Worm (Caenorhabditis elegans) whole organism, young adult: Measurements from ENCODE around the gene ZK637.14.

Source experiments
- B0019.2 ChIP-seq: fragments of 200-800 bp; sonication (Bioruptor generic); conservative IDR thresholded peaks from 2 replicates; pipeline ENCODE4 v1.3.6; 2022; ENCODE audit warnings: missing genetic modification reagents, missing genetic modification characterization, missing compliant biosample characterization
- B0035.1 ChIP-seq: sonication (generic microtip); optimal IDR thresholded peaks from 2 replicates; lab custom pipeline; 2016; ENCODE audit warnings: missing genetic modification characterization, mild to moderate bottlenecking, missing compliant biosample characterization, missing genotype, missing genetic modification reagents
- B0261.1 ChIP-seq: sonication (generic microtip); optimal IDR thresholded peaks from 2 replicates; lab custom pipeline; 2016; ENCODE audit warnings: mild to moderate bottlenecking, missing genetic modification characterization, moderate library complexity, missing compliant biosample characterization
- B0336.3 ChIP-seq: fragments of 200-800 bp; sonication (Bioruptor generic); IDR thresholded peaks from 2 replicates; pipeline ENCODE4 v1.3.6; 2022; ENCODE audit warnings: missing genetic modification characterization, missing compliant biosample characterization
- D2030.7 ChIP-seq: fragments of 200-800 bp; sonication (Bioruptor generic); IDR thresholded peaks from 2 replicates; pipeline ENCODE4 v1.3.6; 2022; ENCODE audit warnings: missing genetic modification reagents, missing genetic modification characterization, missing compliant biosample characterization
- F37B4.10 ChIP-seq: fragments of 200-800 bp; sonication (Bioruptor generic); IDR thresholded peaks from 2 replicates; pipeline ENCODE4 v1.3.6; 2022; ENCODE audit warnings: missing genetic modification characterization, missing compliant biosample characterization
- K12H6.12 ChIP-seq: fragments of 200-800 bp; sonication (Bioruptor generic); optimal IDR thresholded peaks from 2 replicates; lab custom pipeline; 2018; ENCODE audit warnings: mild to moderate bottlenecking, missing genetic modification characterization, missing compliant biosample characterization
- Y53G8AR.9 ChIP-seq: fragments of 200-800 bp; sonication (Bioruptor generic); conservative IDR thresholded peaks from 2 replicates; pipeline ENCODE4 v1.3.6; 2022; ENCODE audit warnings: missing genetic modification reagents, missing genetic modification characterization, missing compliant biosample characterization
- Y56A3A.18 ChIP-seq: fragments of 200-800 bp; sonication (Bioruptor generic); IDR thresholded peaks from 2 replicates; pipeline ENCODE4 v1.3.6; 2022; ENCODE audit warnings: missing genetic modification reagents, missing genetic modification characterization, missing compliant biosample characterization
- Y67H2A.10 ChIP-seq: fragments of 200-800 bp; sonication (Bioruptor generic); conservative IDR thresholded peaks from 2 replicates; pipeline ENCODE4 v1.3.6; 2022; ENCODE audit warnings: missing genetic modification reagents, missing genetic modification characterization, missing compliant biosample characterization
- Y95B8A.8 ChIP-seq: fragments of 200-800 bp; sonication (Bioruptor generic); IDR thresholded peaks from 2 replicates; pipeline ENCODE4 v1.3.6; 2022; ENCODE audit warnings: missing genetic modification reagents, missing genetic modification characterization, missing compliant biosample characterization
- aptf-2 ChIP-seq: fragments of 200-800 bp; sonication (Bioruptor generic); conservative IDR thresholded peaks from 2 replicates; pipeline ENCODE4 v1.3.6; 2022; ENCODE audit warnings: missing genetic modification reagents, missing genetic modification characterization, missing compliant biosample characterization
- aptf-3 ChIP-seq: fragments of 200-800 bp; sonication (Bioruptor generic); IDR thresholded peaks from 2 replicates; pipeline ENCODE4 v1.3.6; 2022; ENCODE audit warnings: missing genetic modification characterization, missing compliant biosample characterization
- attf-5 ChIP-seq: fragments of 200-800 bp; sonication (Bioruptor generic); optimal IDR thresholded peaks from 2 replicates; lab custom pipeline; 2018; ENCODE audit warnings: mild to moderate bottlenecking, missing genetic modification characterization, missing compliant biosample characterization
- attf-6 ChIP-seq: fragments of 200-800 bp; sonication (Bioruptor generic); IDR thresholded peaks from 2 replicates; pipeline ENCODE4 v1.3.6; 2022; ENCODE audit warnings: missing genetic modification reagents, missing genetic modification characterization, missing compliant biosample characterization
- cebp-1 ChIP-seq, 2 experiments: fragments of 200-800 bp in 1 of 2; sonication (Bioruptor generic) in 1 of 2; sonication (generic microtip) in 1 of 2; IDR thresholded peaks in 1 of 2; optimal IDR thresholded peaks in 1 of 2; 2 replicates each; pipeline versions ENCODE4 v1.3.6 to Lab custom; 2017 to 2022; ENCODE audit warnings: missing compliant biosample characterization in 2 of 2, missing genetic modification characterization in 2 of 2, mild to moderate bottlenecking in 1 of 2, missing genetic modification reagents in 1 of 2, moderate library complexity in 1 of 2
- chd-7 ChIP-seq: sonication (generic microtip); optimal IDR thresholded peaks from 2 replicates; lab custom pipeline; 2016; ENCODE audit warnings: mild to moderate bottlenecking, missing genetic modification characterization, moderate library complexity, missing compliant biosample characterization
- die-1 ChIP-seq: sonication (generic microtip); optimal IDR thresholded peaks from 2 replicates; lab custom pipeline; 2016; ENCODE audit warnings: missing genotype, mild to moderate bottlenecking, missing genetic modification characterization, missing compliant biosample characterization
- dpl-1 ChIP-seq: fragments of 150-350 bp; optimal IDR thresholded peaks from 2 replicates; lab custom pipeline; 2014; ENCODE audit warnings: missing biosample characterization, missing genetic modification reagents, missing genetic modification characterization
- efl-1 ChIP-seq: fragments of 150-350 bp; optimal IDR thresholded peaks from 2 replicates; lab custom pipeline; 2014; ENCODE audit warnings: missing biosample characterization, missing genetic modification reagents, missing genetic modification characterization
- egrh-3 ChIP-seq: fragments of 200-800 bp; sonication (Bioruptor generic); IDR thresholded peaks from 2 replicates; pipeline ENCODE4 v1.3.6; 2022; ENCODE audit warnings: missing genetic modification reagents, missing genetic modification characterization, missing compliant biosample characterization
- hmg-1.2 ChIP-seq: fragments of 200-800 bp; sonication (Bioruptor generic); IDR thresholded peaks from 2 replicates; pipeline ENCODE4 v1.3.6; 2022; ENCODE audit warnings: missing genetic modification reagents, missing genetic modification characterization, missing compliant biosample characterization
- lag-1 ChIP-seq: fragments of 200-800 bp; sonication (Bioruptor generic); IDR thresholded peaks from 2 replicates; pipeline ENCODE4 v1.3.6; 2022; ENCODE audit warnings: missing genetic modification reagents, missing genetic modification characterization, missing compliant biosample characterization
- let-607 ChIP-seq, 2 experiments: fragments of 200-800 bp in 1 of 2; sonication (Bioruptor generic) in 1 of 2; sonication (generic microtip) in 1 of 2; optimal IDR thresholded peaks; 2 replicates each; lab custom pipeline; 2016 to 2018; ENCODE audit warnings: mild to moderate bottlenecking in 2 of 2, missing compliant biosample characterization in 2 of 2, missing genetic modification characterization in 2 of 2, moderate library complexity in 2 of 2, missing genotype in 1 of 2
- madf-10 ChIP-seq: sonication (generic microtip); optimal IDR thresholded peaks from 2 replicates; lab custom pipeline; 2016; ENCODE audit warnings: mild to moderate bottlenecking, missing genetic modification characterization, missing compliant biosample characterization
- mcd-1 ChIP-seq: fragments of 200-800 bp; sonication (Bioruptor generic); IDR thresholded peaks from 2 replicates; pipeline ENCODE4 v1.3.6; 2022; ENCODE audit warnings: missing genetic modification reagents, missing genetic modification characterization, missing compliant biosample characterization
- mxl-1 ChIP-seq: sonication (generic microtip); optimal IDR thresholded peaks from 2 replicates; lab custom pipeline; 2016; ENCODE audit warnings: missing genetic modification characterization, missing compliant biosample characterization
- nfya-1 ChIP-seq: sonication (generic microtip); optimal IDR thresholded peaks from 2 replicates; lab custom pipeline; 2017; ENCODE audit warnings: antibody characterized with exemption, missing compliant biosample characterization, missing genetic modification characterization, borderline replicate concordance; ENCODE audit not compliant: insufficient read depth
- nhr-179 ChIP-seq: sonication (generic microtip); optimal IDR thresholded peaks from 2 replicates; lab custom pipeline; 2016; ENCODE audit warnings: mild to moderate bottlenecking, missing genetic modification characterization, missing compliant biosample characterization
- nhr-80 ChIP-seq: sonication (generic microtip); optimal IDR thresholded peaks from 2 replicates; lab custom pipeline; 2016; ENCODE audit warnings: missing genetic modification characterization, missing compliant biosample characterization
- rcor-1 ChIP-seq: fragments of 200-800 bp; sonication (Bioruptor generic); IDR thresholded peaks from 2 replicates; pipeline ENCODE4 v1.3.6; 2022; ENCODE audit warnings: missing genetic modification reagents, missing genetic modification characterization, missing compliant biosample characterization
- sdz-38 ChIP-seq: sonication (generic microtip); optimal IDR thresholded peaks from 2 replicates; lab custom pipeline; 2016; ENCODE audit warnings: missing genotype, missing genetic modification characterization, missing compliant biosample characterization
- snpc-1.1 ChIP-seq: sonication (generic microtip); optimal IDR thresholded peaks from 2 replicates; lab custom pipeline; 2017; ENCODE audit warnings: missing genetic modification characterization, mild to moderate bottlenecking, missing compliant biosample characterization, antibody characterized with exemption, moderate library complexity, missing genotype, missing genetic modification reagents; ENCODE audit not compliant: insufficient read depth
- snpc-1.3 ChIP-seq: sonication (generic microtip); optimal IDR thresholded peaks from 2 replicates; lab custom pipeline; 2017; ENCODE audit warnings: missing genetic modification characterization, mild to moderate bottlenecking, missing compliant biosample characterization, antibody characterized with exemption, moderate library complexity, missing genotype, missing genetic modification reagents; ENCODE audit not compliant: insufficient read depth
- snpc-4 ChIP-seq, 5 experiments: fragments of 150-350 bp in 1 of 5; sonication (generic microtip) in 4 of 5; optimal IDR thresholded peaks; 2 replicates each; lab custom pipeline; 2014 to 2018; ENCODE audit warnings: missing genetic modification characterization in 5 of 5, missing biosample characterization in 3 of 5, antibody characterized with exemption in 2 of 5, mild to moderate bottlenecking in 2 of 5, missing compliant biosample characterization in 2 of 5, missing genotype in 2 of 5, moderate library complexity in 2 of 5, missing genetic modification reagents in 1 of 5
- tbp1 ChIP-seq: fragments of 200-800 bp; sonication (Bioruptor generic); optimal IDR thresholded peaks from 2 replicates; lab custom pipeline; 2018; ENCODE audit warnings: mild to moderate bottlenecking, missing genetic modification characterization, missing compliant biosample characterization
- tbx-9 ChIP-seq: sonication (generic microtip); optimal IDR thresholded peaks from 2 replicates; lab custom pipeline; 2016; ENCODE audit warnings: borderline replicate concordance, missing genetic modification characterization, inconsistent platforms, missing compliant biosample characterization
- zim-3 ChIP-seq: sonication (generic microtip); optimal IDR thresholded peaks from 2 replicates; lab custom pipeline; 2017; ENCODE audit warnings: mild to moderate bottlenecking, missing genetic modification characterization, moderate library complexity, missing compliant biosample characterization
- ztf-18 ChIP-seq: sonication (generic microtip); optimal IDR thresholded peaks from 2 replicates; lab custom pipeline; 2016; ENCODE audit warnings: missing genotype, mild to moderate bottlenecking, missing genetic modification characterization, missing compliant biosample characterization
- ztf-22 ChIP-seq: fragments of 200-800 bp; sonication (Bioruptor generic); optimal IDR thresholded peaks from 2 replicates; lab custom pipeline; 2018; ENCODE audit warnings: mild to moderate bottlenecking, missing genetic modification characterization, moderate library complexity, missing compliant biosample characterization
- ztf-6 ChIP-seq: fragments of 200-800 bp; sonication (Bioruptor generic); IDR thresholded peaks from 2 replicates; pipeline ENCODE4 v1.3.6; 2022; ENCODE audit warnings: missing genetic modification reagents, missing genetic modification characterization, missing compliant biosample characterization

ZK637.14 gene

DNA sequence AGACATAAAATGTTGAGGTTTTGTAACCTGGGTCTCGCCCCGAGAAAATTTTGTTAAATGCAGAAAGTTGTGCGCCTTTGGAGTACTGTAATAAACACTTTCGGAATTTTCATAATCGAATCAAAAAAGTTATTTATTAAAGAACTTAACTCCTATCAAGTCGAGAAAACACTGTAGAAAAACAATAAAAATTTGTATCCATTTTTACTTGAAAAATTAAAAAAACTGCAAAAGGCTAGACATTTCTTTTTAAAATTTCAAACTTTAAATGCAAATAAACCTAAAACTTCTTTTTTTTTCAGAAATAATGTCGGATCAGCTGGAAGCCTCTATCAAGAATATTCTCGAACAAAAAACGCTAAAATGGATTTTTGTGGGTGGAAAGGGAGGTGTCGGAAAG is 5.8 kb upstream of the ZK637.14 start, which contains the start of gene asna-1:
Gene asna-1 (plus strand): TSS at position 301 of the 400 bp plus-strand sequence.
- TF ChIP-seq snpc-4 (GFP tag; optimal IDR thresholded peaks at IDR 0.05; lab: Kevin White, UChicago) (no peak), snpc-4 (tag; optimal IDR thresholded peaks at IDR 0.05; lab: Kevin White, UChicago) (no peak), Y95B8A.8 (GFP tag; lab: Robert Waterston, UW) (no peak), B0035.1 (tag; lab: Kevin White, UChicago) (no peak), aptf-2 (no peak), tbx-9 (tag; lab: Kevin White, UChicago) (no peak), madf-10 (tag; lab: Kevin White, UChicago) (no peak), snpc-1.1 (no peak)

DNA sequence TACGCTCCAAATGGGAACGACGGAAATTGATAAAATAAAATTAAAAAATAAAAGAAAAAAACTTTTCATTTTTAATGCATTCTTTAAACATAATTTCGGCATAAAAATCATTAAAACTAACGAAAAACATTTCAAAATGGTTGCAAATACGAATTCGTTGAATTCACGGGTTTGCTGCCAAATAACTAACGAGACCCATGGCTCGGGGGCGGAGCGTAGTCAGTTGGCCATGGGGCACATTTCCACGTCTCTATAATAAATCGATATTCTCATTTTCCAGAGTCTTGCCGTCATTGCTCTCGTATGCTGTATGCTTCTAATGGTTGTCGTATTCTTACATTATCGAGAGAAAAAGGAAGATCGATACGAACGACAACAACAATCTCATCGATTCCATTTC is 4.5 kb upstream of the ZK637.14 start, which contains the start of gene ZK637.4:
Gene ZK637.4 (plus strand): TSS at position 301 of the 400 bp plus-strand sequence.
- TF ChIP-seq die-1 (tag; lab: Kevin White, UChicago) = no peak
- TF ChIP-seq cebp-1 (GFP tag; IDR thresholded peaks at IDR 0.05; lab: Robert Waterston, UW) = no peak
- TF ChIP-seq cebp-1 (tag; optimal IDR thresholded peaks at IDR 0.05; lab: Kevin White, UChicago) = no peak
- TF ChIP-seq Y67H2A.10 (GFP tag; lab: Robert Waterston, UW) = no peak

DNA sequence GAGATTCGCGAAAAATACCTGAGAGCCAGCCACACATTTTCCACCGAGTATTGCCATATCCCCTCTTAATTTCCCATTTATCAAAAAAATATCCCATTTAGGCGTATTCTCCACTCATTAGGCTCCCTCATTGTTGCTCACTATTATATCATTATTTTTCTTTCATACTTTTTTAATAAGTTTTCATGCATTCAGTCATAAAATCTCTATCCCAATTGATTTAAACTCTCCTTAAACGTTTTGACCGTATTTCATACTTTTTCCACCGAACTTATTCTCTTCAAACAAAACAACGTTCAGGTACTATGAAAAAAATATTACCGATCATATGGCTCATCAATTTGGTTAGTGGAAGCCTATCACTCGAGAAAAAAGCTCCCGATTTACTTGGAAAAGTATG is 975 bp upstream of the ZK637.14 start, which contains the start of gene lnkn-1:
Gene lnkn-1 (plus strand): TSS at position 301 of the 400 bp plus-strand sequence.
- TF ChIP-seq ztf-6 (GFP tag; lab: Robert Waterston, UW) (no peak), nfya-1 (no peak), F37B4.10 (GFP tag; lab: Robert Waterston, UW) (no peak), nhr-80 (tag; lab: Kevin White, UChicago) (no peak), efl-1 (GFP tag; lab: Kevin White, UChicago) (no peak), D2030.7 (GFP tag; lab: Robert Waterston, UW) (no peak), attf-6 (GFP tag; lab: Robert Waterston, UW) (no peak), Y53G8AR.9 (GFP tag; lab: Robert Waterston, UW) (no peak), Y56A3A.18 (GFP tag; lab: Robert Waterston, UW) (no peak), snpc-1.3 (tag; lab: Kevin White, UChicago) (no peak), sdz-38 (no peak), attf-5 (GFP tag; lab: Kevin White, UChicago) (no peak)
- TF ChIP-seq, all 124 proteins: peak for 0

DNA sequence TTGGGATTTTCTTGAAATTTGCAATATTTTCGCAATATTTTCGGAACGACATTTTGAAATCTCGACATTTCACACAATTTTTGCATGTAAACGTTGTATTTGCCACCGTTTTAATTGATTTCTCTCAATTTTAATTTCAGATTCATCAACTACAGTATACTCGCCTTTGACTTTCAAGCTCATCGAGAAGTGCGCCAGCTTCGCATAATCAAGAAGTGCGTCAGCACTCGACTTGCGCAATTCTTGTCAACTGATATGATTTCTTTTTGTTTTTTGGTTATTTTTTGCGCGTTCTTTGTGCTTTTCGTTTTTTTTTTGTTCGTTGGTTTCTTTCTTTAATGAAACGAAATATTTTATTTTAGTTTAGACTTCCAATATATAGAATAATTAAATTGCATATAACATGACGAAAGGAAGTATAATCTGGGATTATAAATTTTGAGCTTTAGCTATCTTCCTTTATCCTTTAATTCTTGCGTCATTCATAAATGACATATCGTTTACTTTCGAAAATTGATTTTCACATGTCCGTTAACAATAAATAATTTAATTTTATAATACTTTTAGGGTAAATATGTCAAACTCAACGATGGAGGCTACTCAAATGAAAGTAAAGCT is 1.7 kb downstream of the ZK637.14 start, which contains the start of gene famh-136:
Gene famh-136 (plus strand): TSS at position 568 of the 618 bp plus-strand sequence.
- peak; percentile 62 for TF ChIP-seq dpl-1
- TF ChIP-seq Y67H2A.10 (GFP tag; lab: Robert Waterston, UW) = 0 out of 2 replicates have a peak, but pooled peaks have one; percentile 20
- TF ChIP-seq chd-7 (tag; lab: Kevin White, UChicago) = no peak
- TF ChIP-seq B0261.1 (tag; lab: Kevin White, UChicago) = no peak
- no peak for TF ChIP-seq mxl-1 (tag; lab: Kevin White, UChicago)
- no peak for TF ChIP-seq lag-1 (GFP tag; lab: Robert Waterston, UW)
- TF ChIP-seq let-607 (tag; optimal IDR thresholded peaks at IDR 0.05; lab: Kevin White, UChicago) = peak; percentile 39 to 76
- TF ChIP-seq zim-3 = no peak
- peak; percentile 48; the same call in 1 of the 2 replicates for TF ChIP-seq B0019.2 (GFP tag; lab: Robert Waterston, UW)
- TF ChIP-seq ztf-18 (tag; lab: Kevin White, UChicago) = peak; percentile 99
- TF ChIP-seq snpc-1.1 = peak; percentile 51
- no peak for TF ChIP-seq nhr-179 (tag; lab: Kevin White, UChicago)
- TF ChIP-seq ztf-22 = no peak
- no peak for TF ChIP-seq tbx-9 (tag; lab: Kevin White, UChicago)
- peak; percentile 57 for TF ChIP-seq hmg-1.2
- peak; percentile 72 for TF ChIP-seq rcor-1
- peak; percentile 66 for TF ChIP-seq tbp1 (GFP tag; lab: Kevin White, UChicago)
- peak; percentile 82 for TF ChIP-seq B0336.3 (GFP tag; lab: Robert Waterston, UW)
- no peak for TF ChIP-seq aptf-3 (GFP tag; lab: Robert Waterston, UW)
- peak; percentile 86 for TF ChIP-seq mcd-1 (GFP tag; lab: Robert Waterston, UW)
- TF ChIP-seq egrh-3 (GFP tag; lab: Robert Waterston, UW) = no peak
- peak; percentile 48 for TF ChIP-seq K12H6.12 (tag; lab: Kevin White, UChicago)
